Fruit fly (Drosophila melanogaster) whole organism, embryonic: ENCODE results near the gene CG32237.

Source experiments
- CG10543 ChIP-seq: fragments of 200-800 bp; sonication (Bioruptor generic); optimal IDR thresholded peaks from 3 replicates; lab custom pipeline; 2017; ENCODE audit warnings: missing biosample characterization, mild to moderate bottlenecking, missing genetic modification characterization, moderate library complexity
- CG10959 ChIP-seq: fragments of 200-800 bp; sonication (Bioruptor generic); IDR thresholded peaks from 2 replicates; pipeline ENCODE4 v1.3.6; 2022; ENCODE audit warnings: missing biosample characterization, missing genetic modification characterization
- CG10979 ChIP-seq: fragments of 200-800 bp; sonication (Bioruptor generic); optimal IDR thresholded peaks from 2 replicates; lab custom pipeline; 2018; ENCODE audit warnings: missing biosample characterization, mild to moderate bottlenecking, missing genetic modification characterization, moderate library complexity
- CG11456 ChIP-seq: fragments of 200-800 bp; sonication (Bioruptor generic); IDR thresholded peaks from 3 replicates; pipeline ENCODE4 v1.3.6; 2022; ENCODE audit warnings: missing biosample characterization, missing genetic modification characterization
- CG12071 ChIP-seq: fragments of 200-800 bp; sonication (Bioruptor generic); optimal IDR thresholded peaks from 3 replicates; lab custom pipeline; 2018; ENCODE audit warnings: missing biosample characterization, mild to moderate bottlenecking, missing genetic modification characterization
- CG13424 ChIP-seq: fragments of 200-800 bp; sonication (Bioruptor generic); optimal IDR thresholded peaks from 2 replicates; lab custom pipeline; 2019; ENCODE audit warnings: missing biosample characterization, mild to moderate bottlenecking, missing genetic modification characterization, moderate library complexity
- CG13894 ChIP-seq: fragments of 200-800 bp; sonication (Bioruptor generic); optimal IDR thresholded peaks from 3 replicates; lab custom pipeline; 2018; ENCODE audit warnings: missing biosample characterization, mild to moderate bottlenecking, missing genetic modification characterization, moderate library complexity
- CG14860 ChIP-seq: fragments of 200-800 bp; sonication (Bioruptor generic); IDR thresholded peaks from 3 replicates; pipeline ENCODE4 v1.3.6; 2022; ENCODE audit warnings: missing biosample characterization, missing genetic modification characterization; ENCODE audit not compliant: partially characterized antibody
- CG17328 ChIP-seq: fragments of 200-800 bp; sonication (Bioruptor generic); IDR thresholded peaks from 2 replicates; pipeline ENCODE4 v1.3.6; 2022; ENCODE audit warnings: missing biosample characterization, missing genetic modification characterization
- CG1792 ChIP-seq: fragments of 200-800 bp; sonication (Bioruptor generic); optimal IDR thresholded peaks from 2 replicates; lab custom pipeline; 2016; ENCODE audit warnings: missing biosample characterization, missing genetic modification characterization
- CG18262 ChIP-seq: fragments of 200-800 bp; optimal IDR thresholded peaks from 3 replicates; lab custom pipeline; 2019; ENCODE audit warnings: missing biosample characterization, mild to moderate bottlenecking, missing genetic modification characterization, moderate library complexity
- CG4854 ChIP-seq: fragments of 200-800 bp; sonication (Bioruptor generic); optimal IDR thresholded peaks from 2 replicates; lab custom pipeline; 2016; ENCODE audit warnings: missing biosample characterization, missing genetic modification characterization, inconsistent platforms
- CG6254 ChIP-seq: fragments of 200-800 bp; sonication (Bioruptor generic); optimal IDR thresholded peaks from 3 replicates; lab custom pipeline; 2017; ENCODE audit warnings: mild to moderate bottlenecking, missing biosample characterization, missing genetic modification reagents, missing genetic modification characterization
- CG6854 ChIP-seq: fragments of 200-800 bp; sonication (Bioruptor generic); optimal IDR thresholded peaks from 3 replicates; lab custom pipeline; 2017; ENCODE audit warnings: missing biosample characterization, mild to moderate bottlenecking, missing genetic modification characterization
- CG7357 ChIP-seq: fragments of 200-800 bp; sonication (Bioruptor generic); IDR thresholded peaks from 3 replicates; pipeline ENCODE4 v1.3.6; 2022; ENCODE audit warnings: missing biosample characterization, missing genetic modification characterization
- CG7745 ChIP-seq: fragments of 200-800 bp; sonication (Bioruptor generic); optimal IDR thresholded peaks from 2 replicates; lab custom pipeline; 2018; ENCODE audit warnings: missing biosample characterization, mild to moderate bottlenecking, missing genetic modification characterization, moderate library complexity
- CG7786 ChIP-seq: fragments of 200-800 bp; sonication (Bioruptor generic); optimal IDR thresholded peaks from 2 replicates; lab custom pipeline; 2016; ENCODE audit warnings: missing biosample characterization, missing genetic modification characterization
- CG9609 ChIP-seq: fragments of 200-800 bp; sonication (Bioruptor generic); optimal IDR thresholded peaks from 3 replicates; lab custom pipeline; 2016; ENCODE audit warnings: missing biosample characterization, missing genetic modification characterization
- Camta ChIP-seq: fragments of 200-800 bp; sonication (Bioruptor generic); optimal IDR thresholded peaks from 2 replicates; lab custom pipeline; 2016; ENCODE audit warnings: missing biosample characterization, missing genetic modification characterization
- Chrac-16 ChIP-seq: fragments of 200-800 bp; sonication (Bioruptor generic); optimal IDR thresholded peaks from 3 replicates; lab custom pipeline; 2016; ENCODE audit warnings: missing biosample characterization, missing genetic modification characterization
- D19A ChIP-seq: fragments of 200-800 bp; optimal IDR thresholded peaks from 3 replicates; lab custom pipeline; 2019; ENCODE audit warnings: missing biosample characterization, mild to moderate bottlenecking, missing genetic modification characterization, moderate library complexity
- Dip2 ChIP-seq: fragments of 200-800 bp; sonication (Bioruptor generic); IDR thresholded peaks from 2 replicates; pipeline ENCODE4 v1.3.6; 2022; ENCODE audit warnings: missing biosample characterization, missing genetic modification characterization
- Ets97D ChIP-seq: fragments of 200-800 bp; sonication (Bioruptor generic); optimal IDR thresholded peaks from 3 replicates; lab custom pipeline; 2016; ENCODE audit warnings: missing biosample characterization, missing genetic modification characterization
- Gug ChIP-seq: fragments of 200-800 bp; sonication (Bioruptor generic); IDR thresholded peaks from 4 replicates; pipeline ENCODE4 v1.3.6; 2022; ENCODE audit warnings: missing biosample characterization, missing genetic modification characterization
- Hr51 ChIP-seq, 2 experiments: fragments of 200-800 bp; sonication (Bioruptor generic); optimal IDR thresholded peaks; 2 replicates in 1 of 2; 3 replicates in 1 of 2; lab custom pipeline; 2016 to 2018; ENCODE audit warnings: missing biosample characterization in 2 of 2, missing genetic modification characterization in 2 of 2, mild to moderate bottlenecking in 1 of 2, moderate library complexity in 1 of 2
- Mes4 ChIP-seq: fragments of 200-800 bp; sonication (Bioruptor generic); optimal IDR thresholded peaks from 2 replicates; lab custom pipeline; 2016; ENCODE audit warnings: missing biosample characterization, missing genetic modification characterization
- Sin3A ChIP-seq: fragments of >200 bp; optimal IDR thresholded peaks from 2 replicates; lab custom pipeline; 2018
- Spps ChIP-seq: fragments of 200-800 bp; sonication (Bioruptor generic); optimal IDR thresholded peaks from 2 replicates; lab custom pipeline; 2018; ENCODE audit warnings: missing biosample characterization, mild to moderate bottlenecking, missing genetic modification characterization
- Sry-β ChIP-seq: fragments of 200-800 bp; sonication (Bioruptor generic); optimal IDR thresholded peaks from 2 replicates; lab custom pipeline; 2018; ENCODE audit warnings: missing biosample characterization, mild to moderate bottlenecking, missing genetic modification characterization, moderate library complexity
- Stat92E ChIP-seq, 3 experiments: fragments of >200 bp in 2 of 3; fragments of 200-800 bp in 1 of 3; sonication (Bioruptor generic) in 1 of 3; optimal IDR thresholded peaks; 2 replicates each; lab custom pipeline; 2017 to 2019; ENCODE audit warnings: missing biosample characterization in 3 of 3, missing genetic modification characterization in 3 of 3, mild to moderate bottlenecking in 1 of 3, moderate library complexity in 1 of 3
- Vsx1 ChIP-seq: fragments of 200-800 bp; sonication (Bioruptor generic); optimal IDR thresholded peaks from 2 replicates; lab custom pipeline; 2017; ENCODE audit warnings: missing biosample characterization, mild to moderate bottlenecking, missing genetic modification characterization, missing genetic modification reagents
- ase ChIP-seq: fragments of 200-800 bp; sonication (Bioruptor generic); IDR thresholded peaks from 3 replicates; pipeline ENCODE4 v1.3.6; 2022; ENCODE audit warnings: missing biosample characterization, missing genetic modification characterization
- az2 ChIP-seq: fragments of 200-800 bp; sonication (Bioruptor generic); optimal IDR thresholded peaks from 3 replicates; lab custom pipeline; 2016; ENCODE audit warnings: missing biosample characterization, missing genetic modification characterization
- chif ChIP-seq, 2 experiments: fragments of 200-800 bp; sonication (Bioruptor generic); optimal IDR thresholded peaks; 3 replicates each; lab custom pipeline; 2016; ENCODE audit warnings: missing biosample characterization in 2 of 2, missing genetic modification characterization in 2 of 2
- chm ChIP-seq: fragments of 200-800 bp; sonication (Bioruptor generic); IDR thresholded peaks from 2 replicates; pipeline ENCODE4 v1.3.6; 2022; ENCODE audit warnings: missing biosample characterization, missing genetic modification characterization
- crc ChIP-seq: fragments of 200-800 bp; sonication (Bioruptor generic); optimal IDR thresholded peaks from 2 replicates; lab custom pipeline; 2016; ENCODE audit warnings: missing biosample characterization, missing genetic modification characterization
- danr ChIP-seq: fragments of 200-800 bp; sonication (Bioruptor generic); IDR thresholded peaks from 2 replicates; pipeline ENCODE4 v1.3.6; 2022; ENCODE audit warnings: missing biosample characterization, missing genetic modification characterization
- eyg ChIP-seq: fragments of 200-800 bp; sonication (Bioruptor generic); optimal IDR thresholded peaks from 3 replicates; lab custom pipeline; 2016; ENCODE audit warnings: missing biosample characterization, missing genetic modification characterization
- fd3F ChIP-seq: fragments of 200-800 bp; sonication (Bioruptor generic); optimal IDR thresholded peaks from 2 replicates; lab custom pipeline; 2018; ENCODE audit warnings: missing biosample characterization, mild to moderate bottlenecking, missing genetic modification characterization, moderate library complexity
- pfk ChIP-seq: fragments of 200-800 bp; sonication (Bioruptor generic); optimal IDR thresholded peaks from 2 replicates; lab custom pipeline; 2018; ENCODE audit warnings: missing biosample characterization, mild to moderate bottlenecking, missing genetic modification characterization, moderate library complexity
- pnt ChIP-seq: fragments of 200-800 bp; sonication (Bioruptor generic); optimal IDR thresholded peaks from 3 replicates; lab custom pipeline; 2016; ENCODE audit warnings: missing biosample characterization, missing genetic modification characterization
- psq ChIP-seq: fragments of 200-800 bp; sonication (Bioruptor generic); optimal IDR thresholded peaks from 2 replicates; lab custom pipeline; 2017; ENCODE audit warnings: missing biosample characterization, missing genetic modification characterization
- shn ChIP-seq: fragments of 200-800 bp; sonication (Bioruptor generic); optimal IDR thresholded peaks from 3 replicates; lab custom pipeline; 2016; ENCODE audit warnings: missing biosample characterization, missing genetic modification characterization
- so ChIP-seq: fragments of 200-800 bp; sonication (Bioruptor generic); IDR thresholded peaks from 3 replicates; pipeline ENCODE4 v1.3.6; 2022; ENCODE audit warnings: missing biosample characterization, missing genetic modification characterization
- tap ChIP-seq: fragments of 200-800 bp; optimal IDR thresholded peaks from 3 replicates; lab custom pipeline; 2019; ENCODE audit warnings: missing biosample characterization, mild to moderate bottlenecking, missing genetic modification characterization, moderate library complexity
- tna ChIP-seq: fragments of 200-800 bp; sonication (Bioruptor generic); IDR thresholded peaks from 2 replicates; pipeline ENCODE4 v1.3.6; 2022; ENCODE audit warnings: missing biosample characterization, missing genetic modification characterization; ENCODE audit not compliant: partially characterized antibody
- tup ChIP-seq: fragments of 200-800 bp; sonication (Bioruptor generic); optimal IDR thresholded peaks from 2 replicates; lab custom pipeline; 2016; ENCODE audit warnings: missing biosample characterization, mild to moderate bottlenecking, missing genetic modification characterization, moderate library complexity
- wek ChIP-seq: fragments of 200-800 bp; sonication (Bioruptor generic); optimal IDR thresholded peaks from 3 replicates; lab custom pipeline; 2018; ENCODE audit warnings: missing biosample characterization, mild to moderate bottlenecking, missing genetic modification characterization, moderate library complexity
- zen ChIP-seq: fragments of 200-800 bp; sonication (Bioruptor generic); optimal IDR thresholded peaks from 3 replicates; lab custom pipeline; 2018; ENCODE audit warnings: missing biosample characterization, mild to moderate bottlenecking, missing genetic modification characterization, moderate library complexity

The CG32237 gene

DNA sequence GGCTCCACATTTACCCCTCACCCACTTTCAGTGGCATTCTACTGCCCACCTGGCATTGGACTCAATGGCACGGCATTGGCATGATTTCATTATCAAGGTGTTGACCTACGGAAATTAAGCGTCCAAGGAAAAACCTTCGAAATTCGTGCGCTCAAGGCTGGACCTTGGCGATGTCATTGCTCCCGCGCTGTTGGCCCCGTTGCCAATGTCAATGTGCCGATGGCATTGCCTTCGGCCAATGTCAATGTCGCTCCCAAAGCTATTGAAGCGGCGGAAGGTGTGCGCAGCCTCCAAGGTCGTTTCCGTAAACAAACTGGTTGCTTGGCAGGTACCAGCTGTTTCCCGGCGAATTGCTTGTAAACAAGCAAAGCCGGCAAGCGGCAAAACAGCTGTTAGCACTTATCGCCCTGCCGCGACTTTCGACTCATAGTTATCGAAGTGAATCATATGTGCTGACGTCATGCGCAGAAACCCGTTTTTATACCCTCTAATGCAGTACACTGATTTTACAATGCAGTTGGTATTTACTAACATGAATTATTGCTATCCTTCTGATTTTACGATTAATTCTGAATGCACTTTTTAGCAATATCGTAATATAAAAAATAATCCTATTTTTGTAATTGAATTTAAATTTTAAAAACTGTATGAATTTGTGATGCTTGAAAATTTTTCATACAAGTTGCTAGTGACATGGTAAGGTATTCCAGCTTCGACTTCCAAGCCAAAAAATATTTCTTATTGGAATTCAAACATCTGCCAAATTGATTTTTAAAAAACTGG, 27.7 kb downstream of the CG32237 start (continued):
- TF ChIP-seq CG17328 (GFP tag; lab: Robert Waterston, UW) (peak; percentile 97), CG4854 (GFP tag; lab: Kevin White, UChicago) (no peak), CG13894 (peak; percentile 86), danr (GFP tag; lab: Robert Waterston, UW) (peak; percentile 83), pfk (GFP tag; lab: Kevin White, UChicago) (no peak), chif (GFP tag; optimal IDR thresholded peaks at IDR 0.05; lab: Kevin White, UChicago) (peak; percentile 86 to 93), Ets97D (GFP tag; lab: Kevin White, UChicago) (peak; percentile 66), Stat92E (GFP tag; optimal IDR thresholded peaks at IDR 0.05; lab: Kevin White, UChicago) (peak in 1 of 3 experiments; percentile 89), CG7745 (peak; percentile 38), Sin3A (no peak), ase (GFP tag; lab: Robert Waterston, UW) (peak; percentile 92), CG10543 (GFP tag; lab: Kevin White, UChicago) (peak; percentile 90), zen (tag; lab: Kevin White, UChicago) (peak; percentile 91), az2 (GFP tag; lab: Kevin White, UChicago) (peak; percentile 97), CG6254 (peak; percentile 86), Spps (tag; lab: Kevin White, UChicago) (peak; percentile 76), fd3F (GFP tag; lab: Kevin White, UChicago) (peak; percentile 94), eyg (GFP tag; lab: Kevin White, UChicago) (peak; percentile 85), tap (tag; lab: Kevin White, UChicago) (peak; percentile 93), tna (no peak), crc (GFP tag; lab: Kevin White, UChicago) (peak; percentile 78), CG10959 (GFP tag; lab: Robert Waterston, UW) (peak; percentile 96), Gug (GFP tag; lab: Robert Waterston, UW) (peak; percentile 96), CG1792 (peak; percentile 72), Hr51 (GFP tag; optimal IDR thresholded peaks at IDR 0.05; lab: Kevin White, UChicago) (peak in 1 of 2 experiments; percentile 91), CG9609 (peak; percentile 81), Mes4 (GFP tag; lab: Kevin White, UChicago) (peak; percentile 84), CG11456 (GFP tag; lab: Robert Waterston, UW) (peak; percentile 98), wek (GFP tag; lab: Kevin White, UChicago) (peak; percentile 70), CG7786 (GFP tag; lab: Kevin White, UChicago) (peak; percentile 88), CG13424 (tag; lab: Kevin White, UChicago) (peak; percentile 95), so (peak; percentile 98), psq (GFP tag; lab: Kevin White, UChicago) (peak; percentile 86), CG18262 (tag; lab: Kevin White, UChicago) (peak; percentile 97), Chrac-16 (GFP tag; lab: Kevin White, UChicago) (peak; percentile 96), pnt (GFP tag; lab: Kevin White, UChicago) (peak; percentile 75), CG6854 (GFP tag; lab: Kevin White, UChicago) (peak; percentile 92), Camta (GFP tag; lab: Kevin White, UChicago) (peak; percentile 90), tup (GFP tag; lab: Kevin White, UChicago) (peak; percentile 88), CG12071 (peak; percentile 92), Sry-β (GFP tag; lab: Kevin White, UChicago) (peak; percentile 30), D19A (peak; percentile 100), CG14860 (GFP tag; lab: Robert Waterston, UW) (no peak), chm (GFP tag; lab: Robert Waterston, UW) (peak; percentile 96), shn (GFP tag; lab: Kevin White, UChicago) (peak; percentile 82), Dip2 (GFP tag; lab: Robert Waterston, UW) (peak; percentile 59), CG7357 (GFP tag; lab: Robert Waterston, UW) (peak; percentile 92), CG10979 (peak; percentile 96), Vsx1 (GFP tag; lab: Kevin White, UChicago) (no peak)
